Worm (Caenorhabditis elegans): ENCODE data around the gene tbb-1.

- TF ChIP-seq ref-1 (GFP tag; conservative IDR thresholded peaks at IDR 0.05) (no peak), ztf-29 (GFP tag; IDR thresholded peaks at IDR 0.05) (no peak), cog-1 (tag; optimal IDR thresholded peaks at IDR 0.05) (no peak), flt-1 (GFP tag; IDR thresholded peaks at IDR 0.05) (no peak), ztf-23 (GFP tag; IDR thresholded peaks at IDR 0.05) (no peak), klf-2 (GFP tag; conservative IDR thresholded peaks at IDR 0.05) (no peak)
These were observed 1.7 kb downstream of the tbb-1 start, which contains the start of gene K01G5.8 for ce11 chrIII:10740518-10740917.
